Fruit fly (Drosophila melanogaster) whole organism, embryonic: Measurements from ENCODE around the gene CG17593.
A peak's percentile ranks its signal among the peaks of the same experiment; 100 is the strongest.

Source experiments
- Abd-B ChIP-seq: fragments of 200-800 bp; sonication (Bioruptor generic); optimal IDR thresholded peaks from 2 replicates; lab custom pipeline; 2018; ENCODE audit warnings: missing biosample characterization, mild to moderate bottlenecking, missing genetic modification characterization, moderate library complexity
- B-H1 ChIP-seq: fragments of 200-800 bp; sonication (Bioruptor generic); IDR thresholded peaks from 3 replicates; pipeline ENCODE4 v1.3.6; 2022; ENCODE audit warnings: missing biosample characterization, missing genetic modification characterization
- CG1024 ChIP-seq: fragments of 200-800 bp; sonication (Bioruptor generic); IDR thresholded peaks from 2 replicates; pipeline ENCODE4 v1.3.6; 2022; ENCODE audit warnings: missing biosample characterization, missing genetic modification characterization
- CG10565 ChIP-seq: fragments of 200-800 bp; sonication (Bioruptor generic); optimal IDR thresholded peaks from 3 replicates; lab custom pipeline; 2016; ENCODE audit warnings: missing biosample characterization, mild to moderate bottlenecking, missing genetic modification characterization
- CG11504 ChIP-seq: fragments of 200-800 bp; sonication (Bioruptor generic); optimal IDR thresholded peaks from 3 replicates; lab custom pipeline; 2019; ENCODE audit warnings: missing biosample characterization, mild to moderate bottlenecking, missing genetic modification characterization, moderate library complexity
- CG13775 ChIP-seq: fragments of 200-800 bp; sonication (Bioruptor generic); optimal IDR thresholded peaks from 3 replicates; lab custom pipeline; 2017; ENCODE audit warnings: missing biosample characterization, mild to moderate bottlenecking, missing genetic modification characterization
- CG16863 ChIP-seq: fragments of 200-800 bp; sonication (Bioruptor generic); optimal IDR thresholded peaks from 3 replicates; lab custom pipeline; 2016; ENCODE audit warnings: missing biosample characterization, missing genetic modification characterization
- CG17186 ChIP-seq: fragments of 200-800 bp; sonication (Bioruptor generic); optimal IDR thresholded peaks from 3 replicates; lab custom pipeline; 2017; ENCODE audit warnings: missing biosample characterization, missing genetic modification reagents, missing genetic modification characterization
- CG17385 ChIP-seq: fragments of 200-800 bp; sonication (Bioruptor generic); optimal IDR thresholded peaks from 3 replicates; lab custom pipeline; 2018; ENCODE audit warnings: missing biosample characterization, mild to moderate bottlenecking, missing genetic modification characterization
- CG30403 ChIP-seq: fragments of 200-800 bp; sonication (Bioruptor generic); optimal IDR thresholded peaks from 3 replicates; lab custom pipeline; 2016; ENCODE audit warnings: missing biosample characterization, missing genetic modification characterization
- CG31441 ChIP-seq: fragments of 200-800 bp; sonication (Bioruptor generic); IDR thresholded peaks from 2 replicates; pipeline ENCODE4 v1.3.6; 2022; ENCODE audit warnings: missing biosample characterization, missing genetic modification characterization
- CG33213 ChIP-seq: fragments of 200-800 bp; sonication (Bioruptor generic); optimal IDR thresholded peaks from 3 replicates; lab custom pipeline; 2016; ENCODE audit warnings: missing biosample characterization, missing genetic modification characterization
- CG4282 ChIP-seq: fragments of 200-800 bp; sonication (Bioruptor generic); optimal IDR thresholded peaks from 2 replicates; lab custom pipeline; 2016; ENCODE audit warnings: missing biosample characterization, missing genetic modification characterization
- CG7839 ChIP-seq: fragments of 200-800 bp; sonication (Bioruptor generic); optimal IDR thresholded peaks from 3 replicates; lab custom pipeline; 2018; ENCODE audit warnings: missing biosample characterization, mild to moderate bottlenecking, missing genetic modification characterization, moderate library complexity
- CG9932 ChIP-seq: fragments of 200-800 bp; sonication (Bioruptor generic); IDR thresholded peaks from 2 replicates; pipeline ENCODE4 v1.3.6; 2022; ENCODE audit warnings: missing biosample characterization, missing genetic modification characterization
- Camta ChIP-seq: fragments of 200-800 bp; sonication (Bioruptor generic); optimal IDR thresholded peaks from 2 replicates; lab custom pipeline; 2016; ENCODE audit warnings: missing biosample characterization, missing genetic modification characterization
- CkIIα-i1 ChIP-seq: fragments of 200-800 bp; sonication (Bioruptor generic); IDR thresholded peaks from 2 replicates; pipeline ENCODE4 v1.3.6; 2022; ENCODE audit warnings: missing biosample characterization, missing genetic modification characterization
- Deaf1 ChIP-seq: fragments of 200-800 bp; optimal IDR thresholded peaks from 3 replicates; lab custom pipeline; 2019; ENCODE audit warnings: missing biosample characterization, mild to moderate bottlenecking, missing genetic modification characterization, moderate library complexity
- Dip3 ChIP-seq: fragments of 200-800 bp; sonication (Bioruptor generic); optimal IDR thresholded peaks from 3 replicates; lab custom pipeline; 2016; ENCODE audit warnings: missing biosample characterization, missing genetic modification characterization
- E2f1 ChIP-seq: fragments of 200-800 bp; sonication (Bioruptor generic); IDR thresholded peaks from 2 replicates; pipeline ENCODE4 v1.3.6; 2022; ENCODE audit warnings: missing biosample characterization, missing genetic modification characterization
- Fer3 ChIP-seq: fragments of 200-800 bp; sonication (Bioruptor generic); optimal IDR thresholded peaks from 2 replicates; lab custom pipeline; 2018; ENCODE audit warnings: missing biosample characterization, mild to moderate bottlenecking, missing genetic modification characterization, moderate library complexity
- H2.0 ChIP-seq: fragments of 200-800 bp; sonication (Bioruptor generic); IDR thresholded peaks from 2 replicates; pipeline ENCODE4 v1.3.6; 2022; ENCODE audit warnings: missing biosample characterization, missing genetic modification characterization
- Lpt ChIP-seq: fragments of >200 bp; optimal IDR thresholded peaks from 2 replicates; lab custom pipeline; 2018; ENCODE audit warnings: missing biosample characterization, missing genetic modification characterization
- Mad ChIP-seq: fragments of 200-800 bp; sonication (Bioruptor generic); optimal IDR thresholded peaks from 2 replicates; lab custom pipeline; 2016; ENCODE audit warnings: missing biosample characterization, missing genetic modification characterization
- NFAT ChIP-seq: fragments of 200-800 bp; sonication (Bioruptor generic); IDR thresholded peaks from 2 replicates; pipeline ENCODE4 v1.3.6; 2022; ENCODE audit warnings: missing biosample characterization, missing genetic modification characterization
- NK7.1 ChIP-seq: fragments of 200-800 bp; sonication (Bioruptor generic); optimal IDR thresholded peaks from 3 replicates; lab custom pipeline; 2016; ENCODE audit warnings: missing biosample characterization, missing genetic modification characterization
- Scr ChIP-seq: fragments of 200-800 bp; sonication (Bioruptor generic); IDR thresholded peaks from 2 replicates; pipeline ENCODE4 v1.3.6; 2022; ENCODE audit warnings: missing biosample characterization, missing genetic modification characterization; ENCODE audit not compliant: partially characterized antibody
- TFAM ChIP-seq: fragments of 200-800 bp; sonication (Bioruptor generic); optimal IDR thresholded peaks from 2 replicates; lab custom pipeline; 2017; ENCODE audit warnings: missing biosample characterization, missing genetic modification characterization, inconsistent platforms
- Tbp ChIP-seq: fragments of >200 bp; optimal IDR thresholded peaks from 2 replicates; lab custom pipeline; 2018; ENCODE audit warnings: missing biosample characterization, missing genetic modification characterization
- abd-A ChIP-seq: fragments of 200-800 bp; sonication (Bioruptor generic); optimal IDR thresholded peaks from 3 replicates; lab custom pipeline; 2019; ENCODE audit warnings: missing biosample characterization, mild to moderate bottlenecking, missing genetic modification characterization, moderate library complexity
- ara ChIP-seq: fragments of 200-800 bp; sonication (Bioruptor generic); IDR thresholded peaks from 2 replicates; pipeline ENCODE4 v1.3.6; 2022; ENCODE audit warnings: missing biosample characterization, missing genetic modification characterization
- bab2 ChIP-seq: fragments of 200-800 bp; sonication (Bioruptor generic); optimal IDR thresholded peaks from 2 replicates; lab custom pipeline; 2016; ENCODE audit warnings: missing biosample characterization, missing genetic modification characterization
- chinmo ChIP-seq: fragments of 200-800 bp; sonication (Bioruptor generic); IDR thresholded peaks from 4 replicates; pipeline ENCODE4 v1.3.6; 2022; ENCODE audit warnings: missing biosample characterization, missing genetic modification characterization; ENCODE audit not compliant: partially characterized antibody
- ci ChIP-seq: fragments of 200-800 bp; sonication (Bioruptor generic); IDR thresholded peaks from 3 replicates; pipeline ENCODE4 v1.3.6; 2022; ENCODE audit warnings: missing biosample characterization, missing genetic modification characterization
- dimm ChIP-seq: fragments of 200-800 bp; sonication (Bioruptor generic); IDR thresholded peaks from 2 replicates; pipeline ENCODE4 v1.3.6; 2022; ENCODE audit warnings: missing biosample characterization, missing genetic modification characterization
- disco-r ChIP-seq: fragments of 200-800 bp; sonication (Bioruptor generic); optimal IDR thresholded peaks from 2 replicates; lab custom pipeline; 2016; ENCODE audit warnings: missing biosample characterization, missing genetic modification characterization
- dpn ChIP-seq, 2 experiments: fragments of 200-800 bp; sonication (Bioruptor generic); optimal IDR thresholded peaks; 3 replicates each; lab custom pipeline; 2016; ENCODE audit warnings: missing biosample characterization in 2 of 2, missing genetic modification characterization in 2 of 2
- en ChIP-seq: fragments of 200-800 bp; sonication (Bioruptor generic); optimal IDR thresholded peaks from 2 replicates; lab custom pipeline; 2016; ENCODE audit warnings: missing biosample characterization, missing genetic modification characterization
- fd3F ChIP-seq: fragments of 200-800 bp; sonication (Bioruptor generic); optimal IDR thresholded peaks from 2 replicates; lab custom pipeline; 2018; ENCODE audit warnings: missing biosample characterization, mild to moderate bottlenecking, missing genetic modification characterization, moderate library complexity
- gcm ChIP-seq: fragments of 200-800 bp; sonication (Bioruptor generic); optimal IDR thresholded peaks from 2 replicates; lab custom pipeline; 2019; ENCODE audit warnings: missing biosample characterization, mild to moderate bottlenecking, missing genetic modification characterization, moderate library complexity
- ham ChIP-seq: fragments of 200-800 bp; sonication (Bioruptor generic); IDR thresholded peaks from 2 replicates; pipeline ENCODE4 v1.3.6; 2022; ENCODE audit warnings: missing biosample characterization, missing genetic modification characterization
- hb ChIP-seq: fragments of 200-800 bp; sonication (Bioruptor generic); IDR thresholded peaks from 3 replicates; pipeline ENCODE4 v1.3.6; 2022; ENCODE audit warnings: missing biosample characterization, missing genetic modification characterization; ENCODE audit not compliant: partially characterized antibody
- kah ChIP-seq: fragments of 200-800 bp; sonication (Bioruptor generic); optimal IDR thresholded peaks from 2 replicates; lab custom pipeline; 2018; ENCODE audit warnings: missing biosample characterization, mild to moderate bottlenecking, missing genetic modification characterization
- ken ChIP-seq: fragments of 200-800 bp; sonication (Bioruptor generic); IDR thresholded peaks from 3 replicates; pipeline ENCODE4 v1.3.6; 2022; ENCODE audit warnings: missing biosample characterization, missing genetic modification characterization
- knrl ChIP-seq: fragments of 200-800 bp; sonication (Bioruptor generic); IDR thresholded peaks from 3 replicates; pipeline ENCODE4 v1.3.6; 2022; ENCODE audit warnings: missing biosample characterization, missing genetic modification characterization; ENCODE audit not compliant: partially characterized antibody
- lov ChIP-seq, 2 experiments: fragments of 200-800 bp in 1 of 2; fragments of >200 bp in 1 of 2; sonication (Bioruptor generic) in 1 of 2; IDR thresholded peaks in 1 of 2; optimal IDR thresholded peaks in 1 of 2; 2 replicates in 1 of 2; 3 replicates in 1 of 2; pipeline versions ENCODE4 v1.3.6 to Lab custom; 2017 to 2022; ENCODE audit warnings: missing biosample characterization in 1 of 2, missing genetic modification characterization in 1 of 2
- nom ChIP-seq: fragments of 200-800 bp; sonication (Bioruptor generic); optimal IDR thresholded peaks from 2 replicates; lab custom pipeline; 2017; ENCODE audit warnings: missing biosample characterization, missing genetic modification characterization, mild to moderate bottlenecking, moderate library complexity, missing genetic modification reagents
- onecut ChIP-seq: fragments of 200-800 bp; sonication (Bioruptor generic); IDR thresholded peaks from 2 replicates; pipeline ENCODE4 v1.3.6; 2022; ENCODE audit warnings: missing biosample characterization, missing genetic modification characterization
- psq ChIP-seq: fragments of 200-800 bp; sonication (Bioruptor generic); optimal IDR thresholded peaks from 2 replicates; lab custom pipeline; 2017; ENCODE audit warnings: missing biosample characterization, missing genetic modification characterization
- ranshi ChIP-seq: fragments of 200-800 bp; sonication (Bioruptor generic); IDR thresholded peaks from 2 replicates; pipeline ENCODE4 v1.3.6; 2022; ENCODE audit warnings: missing biosample characterization, missing genetic modification characterization
- schlank ChIP-seq: fragments of 200-800 bp; sonication (Bioruptor generic); optimal IDR thresholded peaks from 2 replicates; lab custom pipeline; 2018; ENCODE audit warnings: missing biosample characterization, mild to moderate bottlenecking, missing genetic modification characterization
- ssp ChIP-seq: fragments of 200-800 bp; sonication (Bioruptor generic); IDR thresholded peaks from 2 replicates; pipeline ENCODE4 v1.3.6; 2022; ENCODE audit warnings: missing biosample characterization, missing genetic modification characterization

CG17593 gene

DNA sequence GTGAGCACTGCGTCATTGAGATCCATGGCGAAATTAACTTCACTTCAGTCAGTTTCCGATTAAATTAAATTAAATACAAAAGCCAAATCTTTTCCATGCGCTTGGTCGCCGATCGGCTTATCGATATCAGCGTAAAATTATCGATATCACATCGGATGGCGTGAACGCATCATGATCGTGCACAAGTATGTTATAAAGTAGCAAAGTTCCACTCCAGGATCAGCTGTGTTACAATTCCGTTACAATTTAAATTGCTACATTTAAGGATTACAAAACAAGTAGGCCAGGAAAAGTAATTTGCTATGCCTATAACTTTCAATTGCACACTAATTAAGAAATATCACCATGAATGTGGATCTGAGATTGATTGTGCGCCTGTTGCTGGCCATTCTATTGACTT lies 44.8 kb upstream of the CG17593 start, which contains the start of the genes Pif1 and CG31776 (continued):
- TF ChIP-seq CG13775 (GFP tag; lab: Kevin White, UChicago) = no peak
- TF ChIP-seq psq (GFP tag; lab: Kevin White, UChicago) = no peak
- no peak for TF ChIP-seq fd3F
- TF ChIP-seq E2f1 (GFP tag; lab: Robert Waterston, UW) = no peak
- TF ChIP-seq gcm (GFP tag; lab: Kevin White, UChicago) = no peak
- no peak for TF ChIP-seq CG30403 (GFP tag; lab: Kevin White, UChicago)
- no peak for TF ChIP-seq Tbp (GFP tag; lab: Kevin White, UChicago)
- TF ChIP-seq lov (optimal IDR thresholded peaks at IDR 0.05; lab: Kevin White, UChicago) = no peak
- no peak for TF ChIP-seq lov (GFP tag; IDR thresholded peaks at IDR 0.05; lab: Robert Waterston, UW)
- TF ChIP-seq CG7839 (tag; lab: Kevin White, UChicago) = no peak
- TF ChIP-seq abd-A (tag; lab: Kevin White, UChicago) = no peak
- TF ChIP-seq ken (GFP tag; lab: Robert Waterston, UW) = no peak
- peak; percentile 66 for TF ChIP-seq knrl (GFP tag; lab: Robert Waterston, UW)
- TF ChIP-seq CG10565 (GFP tag; lab: Kevin White, UChicago) = no peak
- TF ChIP-seq onecut (GFP tag; lab: Robert Waterston, UW) = no peak
- TF ChIP-seq CG31441 (GFP tag; lab: Robert Waterston, UW) = no peak
- TF ChIP-seq ci (GFP tag; lab: Robert Waterston, UW) = no peak
- TF ChIP-seq Scr (GFP tag; lab: Robert Waterston, UW) = peak; percentile 83
- TF ChIP-seq nom (GFP tag; lab: Kevin White, UChicago) = no peak
- TF ChIP-seq CkIIα-i1 (GFP tag; lab: Robert Waterston, UW) = no peak
- TF ChIP-seq CG16863 = no peak
- peak; percentile 75; the same call in 2 of the 3 replicates for TF ChIP-seq hb (GFP tag; lab: Robert Waterston, UW)
- no peak for TF ChIP-seq bab2 (GFP tag; lab: Kevin White, UChicago)
- TF ChIP-seq CG4282 (GFP tag; lab: Kevin White, UChicago) = no peak
- no peak for TF ChIP-seq Mad (GFP tag; lab: Kevin White, UChicago)
- peak; percentile 88 for TF ChIP-seq CG17186 (GFP tag; lab: Kevin White, UChicago)
- TF ChIP-seq Deaf1 (tag; lab: Kevin White, UChicago) = no peak
- TF ChIP-seq Camta (GFP tag; lab: Kevin White, UChicago) = no peak
- TF ChIP-seq CG17385 (GFP tag; lab: Kevin White, UChicago) = no peak
- TF ChIP-seq B-H1 (GFP tag; lab: Robert Waterston, UW) = no peak
- no peak for TF ChIP-seq TFAM
- peak; percentile 32 for TF ChIP-seq CG33213
- TF ChIP-seq NK7.1 (GFP tag; lab: Kevin White, UChicago) = no peak
- TF ChIP-seq CG11504 = no peak
- TF ChIP-seq Abd-B (GFP tag; lab: Kevin White, UChicago) = no peak
- no peak for TF ChIP-seq disco-r (GFP tag; lab: Kevin White, UChicago)
- TF ChIP-seq schlank (tag; lab: Kevin White, UChicago) = no peak
- TF ChIP-seq Fer3 (tag; lab: Kevin White, UChicago) = no peak
- TF ChIP-seq CG1024 (GFP tag; lab: Robert Waterston, UW) = no peak
- TF ChIP-seq kah (GFP tag; lab: Kevin White, UChicago) = no peak
- TF ChIP-seq ham (GFP tag; lab: Robert Waterston, UW) = no peak
- TF ChIP-seq CG9932 (GFP tag; lab: Robert Waterston, UW) = no peak
- no peak for TF ChIP-seq Dip3 (GFP tag; lab: Kevin White, UChicago)
- TF ChIP-seq H2.0 (GFP tag; lab: Robert Waterston, UW) = no peak
- no peak for TF ChIP-seq ranshi (GFP tag; lab: Robert Waterston, UW)
- TF ChIP-seq ssp = peak; percentile 69
- TF ChIP-seq en (GFP tag; lab: Kevin White, UChicago) = no peak
- no peak for TF ChIP-seq Lpt (GFP tag; lab: Kevin White, UChicago)
- TF ChIP-seq chinmo (GFP tag; lab: Robert Waterston, UW) = peak; percentile 73; the same call in 2 of the 4 replicates
- TF ChIP-seq dimm (GFP tag; lab: Robert Waterston, UW) = no peak
- TF ChIP-seq NFAT (GFP tag; lab: Robert Waterston, UW) = no peak
- no peak for TF ChIP-seq dpn (GFP tag; optimal IDR thresholded peaks at IDR 0.05; lab: Kevin White, UChicago)
- TF ChIP-seq ara = no peak
